Fruit fly (Drosophila melanogaster) whole organism, embryonic: ENCODE data around the gene Cyp28d2.

Experiments used
- Bteb2 ChIP-seq: fragments of 200-800 bp; sonication (Bioruptor generic); optimal IDR thresholded peaks from 2 replicates; lab custom pipeline; 2016; ENCODE audit warnings: missing biosample characterization, missing genetic modification characterization
- CG11093 ChIP-seq: fragments of 200-800 bp; sonication (Bioruptor generic); IDR thresholded peaks from 3 replicates; pipeline ENCODE4 v1.3.6; 2022; ENCODE audit warnings: missing biosample characterization, missing genetic modification characterization
- CG13296 ChIP-seq: fragments of 200-800 bp; sonication (Bioruptor generic); optimal IDR thresholded peaks from 3 replicates; lab custom pipeline; 2018; ENCODE audit warnings: missing biosample characterization, mild to moderate bottlenecking, missing genetic modification characterization
- CG13424 ChIP-seq: fragments of 200-800 bp; sonication (Bioruptor generic); optimal IDR thresholded peaks from 2 replicates; lab custom pipeline; 2019; ENCODE audit warnings: missing biosample characterization, mild to moderate bottlenecking, missing genetic modification characterization, moderate library complexity
- CG15269 ChIP-seq: fragments of 200-800 bp; sonication (Bioruptor generic); optimal IDR thresholded peaks from 2 replicates; lab custom pipeline; 2018; ENCODE audit warnings: missing biosample characterization, mild to moderate bottlenecking, missing genetic modification characterization, moderate library complexity
- CG15514 ChIP-seq: fragments of 200-800 bp; sonication (Bioruptor generic); optimal IDR thresholded peaks from 3 replicates; lab custom pipeline; 2017; ENCODE audit warnings: missing biosample characterization, missing genetic modification characterization, mild to moderate bottlenecking, moderate library complexity, missing genetic modification reagents
- CG17385 ChIP-seq: fragments of 200-800 bp; sonication (Bioruptor generic); optimal IDR thresholded peaks from 3 replicates; lab custom pipeline; 2018; ENCODE audit warnings: missing biosample characterization, mild to moderate bottlenecking, missing genetic modification characterization
- CG1832 ChIP-seq: fragments of 200-800 bp; sonication (Bioruptor generic); optimal IDR thresholded peaks from 2 replicates; lab custom pipeline; 2017; ENCODE audit warnings: missing biosample characterization, mild to moderate bottlenecking, missing genetic modification characterization, inconsistent platforms
- CG2120 ChIP-seq: fragments of 200-800 bp; sonication (Bioruptor generic); optimal IDR thresholded peaks from 3 replicates; lab custom pipeline; 2016; ENCODE audit warnings: missing biosample characterization, missing genetic modification characterization
- CG3281 ChIP-seq: fragments of 200-800 bp; sonication (Bioruptor generic); optimal IDR thresholded peaks from 3 replicates; lab custom pipeline; 2017; ENCODE audit warnings: missing biosample characterization, mild to moderate bottlenecking, missing genetic modification characterization
- CG34376 ChIP-seq: fragments of 200-800 bp; sonication (Bioruptor generic); optimal IDR thresholded peaks from 2 replicates; lab custom pipeline; 2018; ENCODE audit warnings: missing biosample characterization, mild to moderate bottlenecking, missing genetic modification characterization
- CG3838 ChIP-seq: fragments of 200-800 bp; sonication (Bioruptor generic); optimal IDR thresholded peaks from 3 replicates; lab custom pipeline; 2016; ENCODE audit warnings: missing biosample characterization, missing genetic modification characterization
- CG5180 ChIP-seq: fragments of 200-800 bp; sonication (Bioruptor generic); optimal IDR thresholded peaks from 3 replicates; lab custom pipeline; 2017; ENCODE audit warnings: missing biosample characterization, missing genetic modification characterization, mild to moderate bottlenecking, moderate library complexity, missing genetic modification reagents
- CG6254 ChIP-seq: fragments of 200-800 bp; sonication (Bioruptor generic); optimal IDR thresholded peaks from 3 replicates; lab custom pipeline; 2017; ENCODE audit warnings: mild to moderate bottlenecking, missing biosample characterization, missing genetic modification reagents, missing genetic modification characterization
- CG6813 ChIP-seq: fragments of 200-800 bp; sonication (Bioruptor generic); optimal IDR thresholded peaks from 2 replicates; lab custom pipeline; 2017; ENCODE audit warnings: missing biosample characterization, missing genetic modification characterization, mild to moderate bottlenecking, moderate library complexity, missing genetic modification reagents
- CG9437 ChIP-seq: fragments of 200-800 bp; sonication (Bioruptor generic); optimal IDR thresholded peaks from 2 replicates; lab custom pipeline; 2018; ENCODE audit warnings: missing biosample characterization, mild to moderate bottlenecking, missing genetic modification characterization
- D19B ChIP-seq: fragments of 200-800 bp; sonication (Bioruptor generic); optimal IDR thresholded peaks from 2 replicates; lab custom pipeline; 2017; ENCODE audit warnings: missing biosample characterization, mild to moderate bottlenecking, missing genetic modification characterization
- Dip3 ChIP-seq: fragments of 200-800 bp; sonication (Bioruptor generic); optimal IDR thresholded peaks from 3 replicates; lab custom pipeline; 2016; ENCODE audit warnings: missing biosample characterization, missing genetic modification characterization
- Ets65A ChIP-seq: fragments of 200-800 bp; sonication (Bioruptor generic); peaks from one replicate; lab custom pipeline; 2016; ENCODE audit warnings: missing biosample characterization, missing genetic modification characterization
- HLHmδ ChIP-seq: fragments of 200-800 bp; sonication (Bioruptor generic); optimal IDR thresholded peaks from 2 replicates; lab custom pipeline; 2018; ENCODE audit warnings: missing biosample characterization, mild to moderate bottlenecking, missing genetic modification characterization, moderate library complexity
- Meics ChIP-seq: fragments of 200-800 bp; sonication (Bioruptor generic); optimal IDR thresholded peaks from 2 replicates; lab custom pipeline; 2017; ENCODE audit warnings: missing biosample characterization, mild to moderate bottlenecking, missing genetic modification characterization
- Mrtf ChIP-seq: fragments of 200-800 bp; sonication (Bioruptor generic); IDR thresholded peaks from 3 replicates; pipeline ENCODE4 v1.3.6; 2022; ENCODE audit warnings: missing biosample characterization, missing genetic modification characterization
- PHDP ChIP-seq: fragments of 200-800 bp; sonication (Bioruptor generic); optimal IDR thresholded peaks from 3 replicates; lab custom pipeline; 2018; ENCODE audit warnings: missing biosample characterization, mild to moderate bottlenecking, missing genetic modification characterization, moderate library complexity
- Stat92E ChIP-seq, 3 experiments: fragments of >200 bp in 2 of 3; fragments of 200-800 bp in 1 of 3; sonication (Bioruptor generic) in 1 of 3; optimal IDR thresholded peaks; 2 replicates each; lab custom pipeline; 2017 to 2019; ENCODE audit warnings: missing biosample characterization in 3 of 3, missing genetic modification characterization in 3 of 3, mild to moderate bottlenecking in 1 of 3, moderate library complexity in 1 of 3
- ap ChIP-seq: fragments of 200-800 bp; sonication (Bioruptor generic); IDR thresholded peaks from 2 replicates; pipeline ENCODE4 v1.3.6; 2022; ENCODE audit warnings: missing biosample characterization, missing genetic modification characterization
- chif ChIP-seq, 2 experiments: fragments of 200-800 bp; sonication (Bioruptor generic); optimal IDR thresholded peaks; 3 replicates each; lab custom pipeline; 2016; ENCODE audit warnings: missing biosample characterization in 2 of 2, missing genetic modification characterization in 2 of 2
- corto ChIP-seq: fragments of 200-800 bp; sonication (Bioruptor generic); optimal IDR thresholded peaks from 2 replicates; lab custom pipeline; 2016; ENCODE audit warnings: missing biosample characterization, mild to moderate bottlenecking, missing genetic modification characterization, moderate library complexity
- crc ChIP-seq: fragments of 200-800 bp; sonication (Bioruptor generic); optimal IDR thresholded peaks from 2 replicates; lab custom pipeline; 2016; ENCODE audit warnings: missing biosample characterization, missing genetic modification characterization
- exex ChIP-seq: fragments of 200-800 bp; sonication (Bioruptor generic); optimal IDR thresholded peaks from 4 replicates; lab custom pipeline; 2018; ENCODE audit warnings: missing biosample characterization, mild to moderate bottlenecking, missing genetic modification characterization, moderate library complexity
- fu2 ChIP-seq: fragments of 200-800 bp; sonication (Bioruptor generic); optimal IDR thresholded peaks from 2 replicates; lab custom pipeline; 2016; ENCODE audit warnings: missing biosample characterization, missing genetic modification characterization
- gem ChIP-seq: fragments of 200-800 bp; sonication (Bioruptor generic); optimal IDR thresholded peaks from 2 replicates; lab custom pipeline; 2019; ENCODE audit warnings: missing biosample characterization, mild to moderate bottlenecking, missing genetic modification characterization, moderate library complexity
- gfzf ChIP-seq: fragments of 200-800 bp; sonication (Bioruptor generic); optimal IDR thresholded peaks from 2 replicates; lab custom pipeline; 2016; ENCODE audit warnings: missing biosample characterization, mild to moderate bottlenecking, missing genetic modification characterization, moderate library complexity
- grn ChIP-seq: fragments of 200-800 bp; sonication (Bioruptor generic); optimal IDR thresholded peaks from 3 replicates; lab custom pipeline; 2017; ENCODE audit warnings: missing biosample characterization, missing genetic modification characterization
- gro ChIP-seq: fragments of 200-800 bp; sonication (Bioruptor generic); optimal IDR thresholded peaks from 2 replicates; lab custom pipeline; 2016; ENCODE audit warnings: missing biosample characterization, missing genetic modification characterization
- insv ChIP-seq, 2 experiments: fragments of 200-800 bp; sonication (Bioruptor generic); optimal IDR thresholded peaks; 3 replicates each; lab custom pipeline; 2016 to 2018; ENCODE audit warnings: missing biosample characterization in 2 of 2, missing genetic modification characterization in 2 of 2
- lilli ChIP-seq: fragments of 200-800 bp; sonication (Bioruptor generic); optimal IDR thresholded peaks from 3 replicates; lab custom pipeline; 2016; ENCODE audit warnings: missing biosample characterization, missing genetic modification characterization
- mirr ChIP-seq: fragments of 200-800 bp; sonication (Bioruptor generic); optimal IDR thresholded peaks from 3 replicates; lab custom pipeline; 2018; ENCODE audit warnings: missing biosample characterization, mild to moderate bottlenecking, missing genetic modification characterization
- org-1 ChIP-seq: fragments of 200-800 bp; sonication (Bioruptor generic); optimal IDR thresholded peaks from 2 replicates; lab custom pipeline; 2017; ENCODE audit warnings: missing biosample characterization, missing genetic modification characterization
- sens ChIP-seq: fragments of 200-800 bp; sonication (Bioruptor generic); peaks from one replicate; lab custom pipeline; 2016; ENCODE audit warnings: missing biosample characterization, missing genetic modification characterization
- sna ChIP-seq: fragments of 200-800 bp; sonication (Bioruptor generic); IDR thresholded peaks from 2 replicates; pipeline ENCODE4 v1.3.6; 2022; ENCODE audit warnings: missing biosample characterization, missing genetic modification characterization; ENCODE audit not compliant: partially characterized antibody
- stwl ChIP-seq: fragments of 200-800 bp; sonication (Bioruptor generic); optimal IDR thresholded peaks from 3 replicates; lab custom pipeline; 2018; ENCODE audit warnings: missing biosample characterization, mild to moderate bottlenecking, missing genetic modification characterization, moderate library complexity
- sug ChIP-seq: fragments of 200-800 bp; optimal IDR thresholded peaks from 2 replicates; lab custom pipeline; 2019; ENCODE audit warnings: missing biosample characterization, mild to moderate bottlenecking, missing genetic modification characterization, moderate library complexity
- tio ChIP-seq: fragments of 200-800 bp; sonication (Bioruptor generic); optimal IDR thresholded peaks from 2 replicates; lab custom pipeline; 2017; ENCODE audit warnings: missing biosample characterization, missing genetic modification characterization, inconsistent platforms
- wor ChIP-seq: fragments of 200-800 bp; sonication (Bioruptor generic); IDR thresholded peaks from 2 replicates; pipeline ENCODE4 v1.3.6; 2022; ENCODE audit warnings: missing biosample characterization, missing genetic modification characterization

The Cyp28d2 gene

DNA sequence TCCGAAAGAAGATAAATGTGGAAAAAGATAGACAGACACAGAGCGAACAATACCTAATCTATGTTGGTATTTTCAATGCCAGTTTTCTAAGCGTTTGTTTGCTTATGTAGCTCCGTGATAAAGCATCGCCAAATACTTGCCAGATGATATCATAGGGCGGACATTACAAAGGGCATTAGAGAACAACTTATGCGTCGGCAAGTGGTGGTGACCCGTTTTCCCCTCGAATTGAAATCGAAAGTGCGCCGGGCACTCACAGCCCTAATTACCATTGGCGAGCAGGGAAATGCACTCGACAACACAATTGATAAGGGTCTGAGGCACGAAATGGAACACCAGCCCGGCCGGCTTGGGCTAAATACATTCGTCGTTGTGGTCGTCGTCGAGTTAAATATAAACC is 9.9 kb upstream of the Cyp28d2 start (continued):
- TF ChIP-seq corto (GFP tag; lab: Kevin White, UChicago) (no peak), Mrtf (GFP tag; lab: Robert Waterston, UW) (no peak), gem (tag; lab: Kevin White, UChicago) (no peak), Bteb2 (GFP tag; lab: Kevin White, UChicago) (no peak), CG15514 (GFP tag; lab: Kevin White, UChicago) (no peak), sna (GFP tag; lab: Robert Waterston, UW) (no peak)

DNA sequence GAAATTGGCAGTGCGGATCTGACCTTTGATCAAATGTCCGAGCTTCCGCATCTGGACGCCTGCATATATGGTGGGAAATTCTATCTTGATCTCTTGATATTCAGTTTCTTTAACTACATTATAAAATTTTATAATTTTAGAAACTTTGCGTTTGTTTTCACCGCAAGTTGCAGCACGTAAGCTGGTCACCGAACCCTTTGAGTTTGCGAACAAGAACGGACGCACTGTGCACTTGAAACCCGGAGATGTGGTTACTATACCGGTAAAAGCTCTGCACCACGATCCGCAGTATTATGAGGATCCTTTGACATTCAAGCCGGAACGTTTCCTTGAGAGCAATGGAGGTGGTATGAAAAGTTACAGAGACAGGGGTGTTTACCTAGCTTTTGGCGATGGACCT is 1.5 kb downstream of the Cyp28d2 start:
- TF ChIP-seq insv (GFP tag; optimal IDR thresholded peaks at IDR 0.05; lab: Kevin White, UChicago) (no peak), CG1832 (GFP tag; lab: Kevin White, UChicago) (peak; percentile 16), CG3838 (peak; percentile 47), Ets65A (GFP tag; lab: Kevin White, UChicago) (peak; percentile 96), CG11093 (GFP tag; lab: Robert Waterston, UW) (peak; percentile 44; the same call in 1 of the 3 replicates)

DNA sequence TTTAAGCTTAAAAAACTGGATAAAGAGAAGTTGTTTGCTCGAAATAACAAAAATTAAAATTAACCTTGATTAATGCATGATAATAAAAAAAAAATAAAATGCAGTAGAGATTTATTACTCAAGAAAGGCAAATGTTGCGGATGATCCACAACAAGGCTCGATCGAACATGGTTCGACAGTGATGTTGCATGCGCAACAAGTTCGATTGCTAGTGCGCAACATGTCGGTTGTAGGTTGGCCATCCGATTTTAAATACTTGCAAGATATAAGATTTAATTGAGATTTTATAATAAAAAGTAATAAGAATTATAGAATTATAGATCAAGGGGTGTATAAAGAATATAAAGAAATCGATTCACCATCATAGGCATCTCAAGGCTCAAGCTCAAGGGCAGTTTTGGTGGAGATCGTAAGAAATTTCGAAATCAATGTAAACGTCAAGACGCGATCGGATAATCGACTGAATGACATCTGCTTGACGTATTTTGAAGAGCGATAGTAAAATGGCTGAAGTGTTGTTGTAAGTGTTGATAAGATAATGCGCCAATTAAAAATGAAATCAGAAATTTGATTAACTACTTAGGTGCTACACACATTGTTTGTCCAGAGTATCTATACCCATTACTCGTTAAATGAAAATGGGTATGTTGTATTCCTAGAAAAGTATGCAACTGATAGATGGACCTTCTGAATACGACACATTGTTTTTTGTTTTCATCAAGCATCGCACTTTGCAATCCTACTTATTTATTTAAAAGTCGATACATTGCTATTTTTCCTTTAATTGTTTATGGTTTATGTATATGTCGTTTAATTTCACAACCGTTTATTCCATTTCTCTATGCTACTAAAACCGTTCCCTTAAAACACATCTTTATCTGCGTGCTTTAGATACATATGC is 2.4 kb downstream of the Cyp28d2 start:
- TF ChIP-seq tio (GFP tag; lab: Kevin White, UChicago) (peak; percentile 49), sens (peak; percentile 65), crc (no peak), wor (GFP tag; lab: Robert Waterston, UW) (no peak), CG3281 (peak; percentile 19), CG13296 (GFP tag; lab: Kevin White, UChicago) (peak; percentile 6), exex (tag; lab: Kevin White, UChicago) (peak; percentile 99), ap (GFP tag; lab: Robert Waterston, UW) (no peak), HLHmδ (GFP tag; lab: Kevin White, UChicago) (no peak), Stat92E (GFP tag; optimal IDR thresholded peaks at IDR 0.05; lab: Kevin White, UChicago) (peak in 1 of 3 experiments; percentile 55), corto (GFP tag; lab: Kevin White, UChicago) (peak; percentile 23), D19B (peak; percentile 46), CG5180 (GFP tag; lab: Kevin White, UChicago) (peak; percentile 98), org-1 (GFP tag; lab: Kevin White, UChicago) (no peak), CG13424 (tag; lab: Kevin White, UChicago) (peak; percentile 11), PHDP (peak; percentile 40), CG9437 (GFP tag; lab: Kevin White, UChicago) (peak; percentile 15), CG2120 (peak; percentile 65), CG17385 (GFP tag; lab: Kevin White, UChicago) (peak; percentile 15), CG34376 (GFP tag; lab: Kevin White, UChicago) (peak; percentile 69), sug (peak; percentile 68), CG6254 (no peak), gro (GFP tag; lab: Kevin White, UChicago) (peak; percentile 7), Meics (peak; percentile 39), fu2 (GFP tag; lab: Kevin White, UChicago) (peak; percentile 16), lilli (GFP tag; lab: Kevin White, UChicago) (peak; percentile 32), grn (GFP tag; lab: Kevin White, UChicago) (peak; percentile 98), CG15269 (tag; lab: Kevin White, UChicago) (peak; percentile 42), gfzf (GFP tag; lab: Kevin White, UChicago) (no peak), chif (GFP tag; optimal IDR thresholded peaks at IDR 0.05; lab: Kevin White, UChicago) (peak in 1 of 2 experiments; percentile 5), CG6813 (GFP tag; lab: Kevin White, UChicago) (no peak), mirr (GFP tag; lab: Kevin White, UChicago) (peak; percentile 96), stwl (tag; lab: Kevin White, UChicago) (peak; percentile 7), Dip3 (GFP tag; lab: Kevin White, UChicago) (peak; percentile 26)
